Fruit fly (Drosophila melanogaster): Measurements from ENCODE around the gene CG11911.

The CG11911 gene

dm6 chr2L:297480-298284 lies 23.4 kb downstream of the CG11911 start, which contains the start of gene Pi3K21B:
Gene Pi3K21B (plus strand): TSS chr2L:297880.
- TF ChIP-seq CG7045 (GFP tag; optimal IDR thresholded peaks at IDR 0.05) (peak; percentile 96), Hr96 (GFP tag; optimal IDR thresholded peaks at IDR 0.05) (peak; percentile 97), cic (GFP tag; optimal IDR thresholded peaks at IDR 0.05) (peak; percentile 63), CG11617 (GFP tag; optimal IDR thresholded peaks at IDR 0.05) (peak; percentile 96), Clk (GFP tag; optimal IDR thresholded peaks at IDR 0.05) (peak; percentile 94), CG5204 (GFP tag; optimal IDR thresholded peaks at IDR 0.05) (no peak), toe (GFP tag; optimal IDR thresholded peaks at IDR 0.05) (peak; percentile 96), CG1620 (GFP tag; optimal IDR thresholded peaks at IDR 0.05) (peak; percentile 99), tj (GFP tag; optimal IDR thresholded peaks at IDR 0.05) (peak; percentile 62), CG14711 (tag; optimal IDR thresholded peaks at IDR 0.05) (peak; percentile 94), pad (GFP tag; optimal IDR thresholded peaks at IDR 0.05) (peak; percentile 90), kay (GFP tag; ENCODE audit: borderline replicate concordance) (no peak), CG12768 (GFP tag; optimal IDR thresholded peaks at IDR 0.05) (peak; percentile 97), CG33017 (tag; optimal IDR thresholded peaks at IDR 0.05) (peak; percentile 93), CG7101 (tag; optimal IDR thresholded peaks at IDR 0.05) (peak; percentile 94), Mnt (GFP tag; optimal IDR thresholded peaks at IDR 0.05) (peak; percentile 96), bab1 (GFP tag; optimal IDR thresholded peaks at IDR 0.05) (peak; percentile 86), cnc (optimal IDR thresholded peaks at IDR 0.05) (no peak), ovo (GFP tag; optimal IDR thresholded peaks at IDR 0.05) (peak; percentile 96), Crg-1 (GFP tag; optimal IDR thresholded peaks at IDR 0.05) (peak; percentile 99)

DNA sequence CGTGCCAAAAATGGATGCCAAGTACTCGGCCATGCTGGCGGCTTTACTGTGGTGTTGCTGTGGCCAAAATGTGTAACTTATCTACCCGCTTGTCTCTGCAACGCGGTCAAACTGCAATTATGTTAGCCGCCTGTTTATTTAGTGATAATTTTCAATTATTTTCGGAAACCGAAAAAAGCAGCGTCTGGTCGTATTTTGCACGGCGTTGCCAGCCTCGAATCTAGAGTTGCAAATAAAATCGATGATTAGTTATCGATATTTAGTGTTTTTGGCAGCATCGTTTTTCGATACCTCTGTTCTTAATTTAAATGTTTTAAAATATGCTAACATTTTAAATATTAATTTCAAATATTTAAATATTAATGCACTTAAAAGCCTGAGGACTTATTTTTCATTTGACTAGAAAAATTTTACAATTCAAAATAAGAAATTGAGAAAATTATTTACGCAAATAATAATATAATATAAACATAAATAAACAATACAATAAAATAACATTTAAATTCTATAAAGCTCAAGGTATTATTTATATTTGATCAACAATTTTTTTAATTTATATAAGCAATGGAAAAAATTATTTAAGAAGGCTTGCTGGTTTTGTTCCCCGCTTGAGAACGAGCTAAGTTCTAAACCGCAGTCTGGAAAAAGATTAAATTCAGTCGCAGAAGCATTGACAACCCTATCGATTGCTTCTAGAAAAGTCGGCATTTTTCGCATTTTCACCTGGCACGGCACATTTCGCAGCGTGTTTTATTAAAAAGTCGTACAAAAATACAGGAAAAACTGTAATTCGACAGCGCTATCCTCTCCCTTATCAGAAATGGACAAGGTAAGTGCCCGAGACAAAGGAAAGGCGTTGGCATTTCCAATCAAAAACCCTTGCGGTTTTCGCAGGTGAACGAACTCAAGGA lies 26.3 kb downstream of the CG11911 start, which contains the start of the genes U2af38 and Stip1:
U2af38 (minus strand) TSS at position 230 of the 911 bp plus-strand sequence.
Stip1 (plus strand) TSS at position 671 of the 911 bp plus-strand sequence.
- TF ChIP-seq Mnt (GFP tag; optimal IDR thresholded peaks at IDR 0.05) (peak; percentile 49), toe (GFP tag; optimal IDR thresholded peaks at IDR 0.05) (no peak), bab1 (GFP tag; optimal IDR thresholded peaks at IDR 0.05) (peak; percentile 17), CG12768 (GFP tag; optimal IDR thresholded peaks at IDR 0.05) (peak; percentile 5), tj (GFP tag; optimal IDR thresholded peaks at IDR 0.05) (peak; percentile 62), Crg-1 (GFP tag; optimal IDR thresholded peaks at IDR 0.05) (peak; percentile 4), pad (GFP tag; optimal IDR thresholded peaks at IDR 0.05) (peak; percentile 9), Clk (GFP tag; optimal IDR thresholded peaks at IDR 0.05) (no peak), CG33017 (tag; optimal IDR thresholded peaks at IDR 0.05) (no peak), CG7101 (tag; optimal IDR thresholded peaks at IDR 0.05) (peak; percentile 54), CG11617 (GFP tag; optimal IDR thresholded peaks at IDR 0.05) (peak; percentile 30), CG1620 (GFP tag; optimal IDR thresholded peaks at IDR 0.05) (peak; percentile 14), CG14711 (tag; optimal IDR thresholded peaks at IDR 0.05) (peak; percentile 98)

dm6 chr2L:292301-292700 lies 28.7 kb downstream of the CG11911 start, which contains the start of gene CG11562:
Gene CG11562 (plus strand): TSS chr2L:292419.
- TF ChIP-seq Mnt (GFP tag; optimal IDR thresholded peaks at IDR 0.05) (no peak), CG12768 (GFP tag; optimal IDR thresholded peaks at IDR 0.05) (no peak), tj (GFP tag; optimal IDR thresholded peaks at IDR 0.05) (no peak), cnc (optimal IDR thresholded peaks at IDR 0.05) (no peak), CG14711 (tag; optimal IDR thresholded peaks at IDR 0.05) (no peak), Clk (GFP tag; optimal IDR thresholded peaks at IDR 0.05) (no peak), bab1 (GFP tag; optimal IDR thresholded peaks at IDR 0.05) (no peak), CG11617 (GFP tag; optimal IDR thresholded peaks at IDR 0.05) (no peak), CG33017 (tag; optimal IDR thresholded peaks at IDR 0.05) (no peak), toe (GFP tag; optimal IDR thresholded peaks at IDR 0.05) (no peak), CG7101 (tag; optimal IDR thresholded peaks at IDR 0.05) (no peak), kay (GFP tag; ENCODE audit: borderline replicate concordance) (no peak), Crg-1 (GFP tag; optimal IDR thresholded peaks at IDR 0.05) (no peak), pad (GFP tag; optimal IDR thresholded peaks at IDR 0.05) (no peak), ovo (GFP tag; optimal IDR thresholded peaks at IDR 0.05) (no peak), cic (GFP tag; optimal IDR thresholded peaks at IDR 0.05) (no peak), CG5204 (GFP tag; optimal IDR thresholded peaks at IDR 0.05) (no peak), Hr96 (GFP tag; optimal IDR thresholded peaks at IDR 0.05) (no peak)

- no peak for TF ChIP-seq tj (GFP tag; optimal IDR thresholded peaks at IDR 0.05)
Observed at dm6 chr2L:291657-292056, 29.4 kb downstream of the CG11911 start, which contains the start of gene CG3625. Gene CG3625 (minus strand): TSS chr2L:291795.

DNA sequence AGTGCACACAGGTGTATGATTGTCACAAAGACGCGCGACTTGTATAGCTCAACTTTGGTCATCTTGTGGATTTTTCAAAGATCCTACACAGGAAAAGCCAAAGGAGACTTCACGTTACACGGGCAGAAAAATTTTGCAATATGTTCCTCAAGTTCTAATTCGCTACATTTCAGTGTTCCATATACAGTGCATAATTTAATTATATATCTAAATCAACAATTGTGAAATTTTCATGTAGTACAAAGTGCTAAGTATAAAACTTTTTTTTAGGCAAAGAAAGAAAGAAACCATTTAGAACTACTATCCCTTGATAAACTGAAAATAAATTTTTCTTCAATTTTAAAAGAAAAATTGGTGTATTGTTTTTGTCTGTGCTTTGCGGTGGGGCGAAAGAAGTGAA lies 30.1 kb downstream of the CG11911 start:
- TF ChIP-seq CG5204 (GFP tag; optimal IDR thresholded peaks at IDR 0.05) = no peak
- no peak for TF ChIP-seq Mnt (GFP tag; optimal IDR thresholded peaks at IDR 0.05)
- no peak for TF ChIP-seq CG33017 (tag; optimal IDR thresholded peaks at IDR 0.05)
- TF ChIP-seq CG11617 (GFP tag; optimal IDR thresholded peaks at IDR 0.05) = no peak
- no peak for TF ChIP-seq CG7101 (tag; optimal IDR thresholded peaks at IDR 0.05)
- TF ChIP-seq CG12768 (GFP tag; optimal IDR thresholded peaks at IDR 0.05) = no peak
- TF ChIP-seq pad (GFP tag; optimal IDR thresholded peaks at IDR 0.05) = no peak
- TF ChIP-seq bab1 (GFP tag; optimal IDR thresholded peaks at IDR 0.05) = no peak
- no peak for TF ChIP-seq cnc (optimal IDR thresholded peaks at IDR 0.05)
- TF ChIP-seq Hr96 (GFP tag; optimal IDR thresholded peaks at IDR 0.05) = no peak
- no peak for TF ChIP-seq toe (GFP tag; optimal IDR thresholded peaks at IDR 0.05)
- TF ChIP-seq tj (GFP tag; optimal IDR thresholded peaks at IDR 0.05) = no peak
- no peak for TF ChIP-seq ovo (GFP tag; optimal IDR thresholded peaks at IDR 0.05)
- TF ChIP-seq CG14711 (tag; optimal IDR thresholded peaks at IDR 0.05) = no peak
- TF ChIP-seq cic (GFP tag; optimal IDR thresholded peaks at IDR 0.05) = no peak
- TF ChIP-seq CG7045 (GFP tag; optimal IDR thresholded peaks at IDR 0.05) = no peak

Data from whole organism, adult.